Worm (Caenorhabditis elegans): ENCODE data around the gene str-101.

str-101 gene

DNA sequence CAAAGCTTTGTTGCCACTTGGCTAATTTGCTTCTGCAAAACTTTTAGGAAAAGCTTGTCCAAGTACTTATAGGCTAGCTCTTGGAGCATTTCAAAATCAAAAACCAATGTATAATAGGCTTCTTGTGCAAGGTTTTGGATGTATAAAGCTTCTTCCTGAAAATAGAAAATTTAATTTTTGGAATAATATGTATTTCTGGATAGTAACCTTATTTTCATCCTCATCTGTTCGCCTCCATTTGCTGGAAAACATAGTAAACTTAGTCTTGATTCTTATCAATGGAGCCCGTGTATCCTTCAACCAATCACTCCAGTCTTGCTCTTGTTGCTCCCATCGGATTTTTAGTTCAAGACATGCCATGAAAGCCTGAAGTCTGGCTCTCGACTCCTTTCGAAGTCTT, 4.9 kb upstream of the str-101 start, which contains the start of gene Y6E2A.4:
TSS of gene Y6E2A.4 (minus strand) at position 101 of the 400 bp plus-strand sequence.
- TF ChIP-seq ceh-18 (tag; optimal IDR thresholded peaks at IDR 0.05), result no peak
- TF ChIP-seq syd-9 (tag; optimal IDR thresholded peaks at IDR 0.05), result no peak
- no peak for TF ChIP-seq gmeb-2 (tag; optimal IDR thresholded peaks at IDR 0.05)
- no peak for TF ChIP-seq eyg-1 (tag; optimal IDR thresholded peaks at IDR 0.05)
- TF ChIP-seq ceh-14 (tag; optimal IDR thresholded peaks at IDR 0.05), result no peak
- no peak for TF ChIP-seq ahr-1 (tag; optimal IDR thresholded peaks at IDR 0.05)
- no peak for TF ChIP-seq hlh-15 (tag; optimal IDR thresholded peaks at IDR 0.05)
- no peak for TF ChIP-seq elt-2 (tag; optimal IDR thresholded peaks at IDR 0.05)
- no peak for TF ChIP-seq ceh-34 (tag; optimal IDR thresholded peaks at IDR 0.05)

DNA sequence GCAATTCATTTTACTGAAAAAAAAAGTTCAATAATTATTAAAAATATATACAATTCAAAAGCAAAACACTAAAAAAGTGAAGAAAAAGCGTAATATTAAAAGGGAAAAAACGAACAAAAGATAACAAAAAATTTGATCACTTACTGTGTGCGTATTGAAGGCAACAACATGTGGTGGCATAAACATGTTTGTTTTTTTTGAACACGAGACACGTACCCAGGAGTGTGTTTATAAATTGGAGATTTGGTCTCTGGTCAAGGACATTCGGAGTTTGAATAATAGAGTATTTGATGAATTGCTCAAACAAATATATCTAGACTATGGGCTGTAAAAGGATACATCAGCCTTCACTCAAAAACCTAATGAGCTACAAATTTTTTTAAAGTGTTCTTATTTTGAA, 3.8 kb upstream of the str-101 start:
- TF ChIP-seq K09A11.1 (tag; optimal IDR thresholded peaks at IDR 0.05; ENCODE audit: insufficient read depth) (no peak), hlh-8 (tag; optimal IDR thresholded peaks at IDR 0.05) (no peak), mec-3 (tag; optimal IDR thresholded peaks at IDR 0.05; ENCODE audit: borderline replicate concordance) (no peak), ceh-19 (GFP tag; optimal IDR thresholded peaks at IDR 0.05) (no peak)

DNA sequence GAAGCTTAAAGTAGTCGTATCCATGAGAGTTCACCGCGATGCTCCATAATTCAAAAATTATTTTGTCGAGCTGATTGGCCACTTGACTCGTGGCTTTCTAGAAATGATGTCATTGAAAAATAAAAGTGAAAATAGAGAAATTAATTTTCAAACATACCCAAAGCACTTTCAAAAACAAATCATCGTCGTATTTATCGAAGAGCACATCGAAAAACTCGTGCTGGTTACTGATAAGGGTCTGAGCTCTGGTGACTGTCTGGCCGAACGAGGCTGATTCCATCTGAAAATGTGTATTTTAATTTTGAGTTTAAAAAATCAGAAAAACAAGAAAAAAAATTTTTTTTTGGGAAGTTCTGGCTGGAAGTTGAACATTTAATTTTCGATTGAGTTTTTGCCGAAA, 587 bp upstream of the str-101 start:
- TF ChIP-seq hlh-15 (tag; optimal IDR thresholded peaks at IDR 0.05) (no peak), unc-86 (tag; optimal IDR thresholded peaks at IDR 0.05) (no peak), elt-4 (tag; optimal IDR thresholded peaks at IDR 0.05) (no peak), K02D7.2 (tag; optimal IDR thresholded peaks at IDR 0.05) (no peak), T23F11.4 (GFP tag; optimal IDR thresholded peaks at IDR 0.05) (no peak), ceh-24 (tag; optimal IDR thresholded peaks at IDR 0.05) (no peak), che-1 (tag; optimal IDR thresholded peaks at IDR 0.05) (no peak), ceh-14 (tag; optimal IDR thresholded peaks at IDR 0.05) (no peak), ceh-30 (tag; optimal IDR thresholded peaks at IDR 0.05) (no peak), sox-4 (tag; optimal IDR thresholded peaks at IDR 0.05) (no peak), ceh-22 (tag; optimal IDR thresholded peaks at IDR 0.05) (no peak), ceh-31 (tag; optimal IDR thresholded peaks at IDR 0.05) (no peak), pha-2 (tag; optimal IDR thresholded peaks at IDR 0.05) (no peak)

DNA sequence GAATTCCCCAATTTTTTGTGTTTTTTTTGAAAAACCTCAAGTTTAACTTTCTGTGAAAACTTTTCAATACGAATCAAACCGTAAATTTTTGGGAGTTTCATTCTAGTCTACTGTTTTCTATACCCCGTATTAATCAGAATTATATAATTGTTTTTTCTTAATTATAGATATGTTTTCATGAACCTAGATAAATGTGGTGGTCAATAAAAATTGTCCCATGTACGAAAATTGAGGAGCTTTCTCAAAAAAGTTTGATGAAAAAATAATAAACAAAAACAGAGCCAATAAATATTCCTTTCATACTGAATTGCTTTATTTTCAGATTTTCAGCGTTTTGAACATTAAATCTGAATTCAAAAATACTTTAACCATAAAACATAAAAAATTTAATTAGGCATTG, 1.4 kb downstream of the str-101 start, which contains the start of gene Y6E2A.1:
TSS of gene Y6E2A.1 (minus strand) at position 101 of the 400 bp plus-strand sequence.
- TF ChIP-seq hlh-15 (tag; optimal IDR thresholded peaks at IDR 0.05) (no peak), pros-1 (tag; optimal IDR thresholded peaks at IDR 0.05) (no peak), ceh-9 (tag; optimal IDR thresholded peaks at IDR 0.05) (no peak), sox-2 (GFP tag; IDR thresholded peaks at IDR 0.05) (no peak), ama-1 (optimal IDR thresholded peaks at IDR 0.05) (no peak), ceh-6 (GFP tag; optimal IDR thresholded peaks at IDR 0.05) (no peak), lin-11 (tag; optimal IDR thresholded peaks at IDR 0.05) (no peak), elt-4 (tag; optimal IDR thresholded peaks at IDR 0.05) (no peak), unc-3 (GFP tag; conservative IDR thresholded peaks at IDR 0.05) (no peak), unc-3 (tag; optimal IDR thresholded peaks at IDR 0.05) (no peak), mec-3 (tag; optimal IDR thresholded peaks at IDR 0.05; ENCODE audit: borderline replicate concordance) (no peak), ceh-18 (tag; optimal IDR thresholded peaks at IDR 0.05) (no peak), ceh-24 (tag; optimal IDR thresholded peaks at IDR 0.05) (no peak), ztf-16 (tag; optimal IDR thresholded peaks at IDR 0.05) (no peak), syd-9 (tag; optimal IDR thresholded peaks at IDR 0.05) (no peak), pqm-1 (tag; optimal IDR thresholded peaks at IDR 0.05) (no peak), gmeb-2 (tag; optimal IDR thresholded peaks at IDR 0.05) (no peak), nhr-11 (tag; optimal IDR thresholded peaks at IDR 0.05) (no peak), nhr-232 (tag; optimal IDR thresholded peaks at IDR 0.05) (no peak), T23F11.4 (GFP tag; optimal IDR thresholded peaks at IDR 0.05) (no peak), odd-2 (tag; optimal IDR thresholded peaks at IDR 0.05) (no peak)
